Fruit fly (Drosophila melanogaster) whole organism, embryonic: ENCODE data around the gene CG43895.
A peak's percentile ranks its signal among the peaks of the same experiment; 100 is the strongest.

Experiments used
- CG10431 ChIP-seq: fragments of 200-800 bp; sonication (Bioruptor generic); optimal IDR thresholded peaks from 3 replicates; lab custom pipeline; 2018; ENCODE audit warnings: missing biosample characterization, mild to moderate bottlenecking, missing genetic modification characterization
- CG10654 ChIP-seq: fragments of 200-800 bp; sonication (Bioruptor generic); optimal IDR thresholded peaks from 2 replicates; lab custom pipeline; 2016; ENCODE audit warnings: missing biosample characterization, missing genetic modification characterization
- CG11504 ChIP-seq: fragments of 200-800 bp; sonication (Bioruptor generic); optimal IDR thresholded peaks from 3 replicates; lab custom pipeline; 2019; ENCODE audit warnings: missing biosample characterization, mild to moderate bottlenecking, missing genetic modification characterization, moderate library complexity
- CG12071 ChIP-seq: fragments of 200-800 bp; sonication (Bioruptor generic); optimal IDR thresholded peaks from 3 replicates; lab custom pipeline; 2018; ENCODE audit warnings: missing biosample characterization, mild to moderate bottlenecking, missing genetic modification characterization
- CG13424 ChIP-seq: fragments of 200-800 bp; sonication (Bioruptor generic); optimal IDR thresholded peaks from 2 replicates; lab custom pipeline; 2019; ENCODE audit warnings: missing biosample characterization, mild to moderate bottlenecking, missing genetic modification characterization, moderate library complexity
- CG14050 ChIP-seq: fragments of 200-800 bp; sonication (Bioruptor generic); IDR thresholded peaks from 3 replicates; pipeline ENCODE4 v1.3.6; 2022; ENCODE audit warnings: missing biosample characterization, missing genetic modification characterization
- CG17612 ChIP-seq: fragments of 200-800 bp; sonication (Bioruptor generic); IDR thresholded peaks from 2 replicates; pipeline ENCODE4 v1.3.6; 2022; ENCODE audit warnings: missing biosample characterization, missing genetic modification characterization
- CG3163 ChIP-seq: fragments of 200-800 bp; sonication (Bioruptor generic); optimal IDR thresholded peaks from 3 replicates; lab custom pipeline; 2016; ENCODE audit warnings: missing biosample characterization, missing genetic modification characterization
- CG3838 ChIP-seq: fragments of 200-800 bp; sonication (Bioruptor generic); optimal IDR thresholded peaks from 3 replicates; lab custom pipeline; 2016; ENCODE audit warnings: missing biosample characterization, missing genetic modification characterization
- CG3847 ChIP-seq: fragments of 200-800 bp; sonication (Bioruptor generic); IDR thresholded peaks from 2 replicates; pipeline ENCODE4 v1.3.6; 2022; ENCODE audit warnings: missing biosample characterization, missing genetic modification characterization
- CG4328 ChIP-seq: fragments of 200-800 bp; sonication (Bioruptor generic); optimal IDR thresholded peaks from 3 replicates; lab custom pipeline; 2017; ENCODE audit warnings: missing biosample characterization, missing genetic modification reagents, missing genetic modification characterization
- CG4617 ChIP-seq: fragments of 200-800 bp; sonication (Bioruptor generic); optimal IDR thresholded peaks from 3 replicates; lab custom pipeline; 2016; ENCODE audit warnings: missing biosample characterization, missing genetic modification characterization, borderline replicate concordance
- CG5953 ChIP-seq: fragments of 200-800 bp; sonication (Bioruptor generic); IDR thresholded peaks from 2 replicates; pipeline ENCODE4 v1.3.6; 2022; ENCODE audit warnings: missing biosample characterization, missing genetic modification characterization
- CG6254 ChIP-seq: fragments of 200-800 bp; sonication (Bioruptor generic); optimal IDR thresholded peaks from 3 replicates; lab custom pipeline; 2017; ENCODE audit warnings: mild to moderate bottlenecking, missing biosample characterization, missing genetic modification reagents, missing genetic modification characterization
- CG6683 ChIP-seq: fragments of 200-800 bp; sonication (Bioruptor generic); optimal IDR thresholded peaks from 2 replicates; lab custom pipeline; 2017; ENCODE audit warnings: missing biosample characterization, mild to moderate bottlenecking, missing genetic modification characterization, missing genetic modification reagents
- CG7271 ChIP-seq: fragments of 200-800 bp; sonication (Bioruptor generic); optimal IDR thresholded peaks from 2 replicates; lab custom pipeline; 2018; ENCODE audit warnings: missing biosample characterization, mild to moderate bottlenecking, missing genetic modification characterization, moderate library complexity
- CG7556 ChIP-seq: fragments of 200-800 bp; sonication (Bioruptor generic); optimal IDR thresholded peaks from 2 replicates; lab custom pipeline; 2017; ENCODE audit warnings: missing biosample characterization, mild to moderate bottlenecking, missing genetic modification characterization
- CG9797 ChIP-seq: fragments of 200-800 bp; sonication (Bioruptor generic); optimal IDR thresholded peaks from 3 replicates; lab custom pipeline; 2018; ENCODE audit warnings: missing biosample characterization, mild to moderate bottlenecking, missing genetic modification characterization
- Dbx ChIP-seq: fragments of 200-800 bp; sonication (Bioruptor generic); IDR thresholded peaks from 3 replicates; pipeline ENCODE4 v1.3.6; 2022; ENCODE audit warnings: missing biosample characterization, missing genetic modification characterization
- Dfd ChIP-seq, 2 experiments: fragments of >200 bp; optimal IDR thresholded peaks; 2 replicates each; lab custom pipeline; 2017; ENCODE audit warnings: missing biosample characterization in 2 of 2, missing genetic modification characterization in 2 of 2
- Drgx ChIP-seq: fragments of 200-800 bp; sonication (Bioruptor generic); IDR thresholded peaks from 2 replicates; pipeline ENCODE4 v1.3.6; 2022; ENCODE audit warnings: missing biosample characterization, missing genetic modification characterization
- MESR4 ChIP-seq: fragments of 200-800 bp; sonication (Bioruptor generic); optimal IDR thresholded peaks from 2 replicates; lab custom pipeline; 2018; ENCODE audit warnings: missing biosample characterization, mild to moderate bottlenecking, missing genetic modification characterization, moderate library complexity
- Meics ChIP-seq: fragments of 200-800 bp; sonication (Bioruptor generic); optimal IDR thresholded peaks from 2 replicates; lab custom pipeline; 2017; ENCODE audit warnings: missing biosample characterization, mild to moderate bottlenecking, missing genetic modification characterization
- Nf-YB ChIP-seq: fragments of 200-800 bp; sonication (Bioruptor generic); optimal IDR thresholded peaks from 3 replicates; lab custom pipeline; 2019; ENCODE audit warnings: missing biosample characterization, mild to moderate bottlenecking, missing genetic modification characterization, moderate library complexity
- Rx ChIP-seq: fragments of 200-800 bp; sonication (Bioruptor generic); IDR thresholded peaks from 2 replicates; pipeline ENCODE4 v1.3.6; 2022; ENCODE audit warnings: missing biosample characterization, missing genetic modification characterization
- Sin3A ChIP-seq: fragments of >200 bp; optimal IDR thresholded peaks from 2 replicates; lab custom pipeline; 2018
- Ssrp ChIP-seq: fragments of 200-800 bp; sonication (Bioruptor generic); optimal IDR thresholded peaks from 2 replicates; lab custom pipeline; 2018; ENCODE audit warnings: missing biosample characterization, mild to moderate bottlenecking, missing genetic modification characterization, moderate library complexity
- Xrp1 ChIP-seq: fragments of 200-800 bp; sonication (Bioruptor generic); IDR thresholded peaks from 2 replicates; pipeline ENCODE4 v1.3.6; 2022; ENCODE audit warnings: missing biosample characterization, missing genetic modification characterization
- ash1 ChIP-seq: fragments of 200-800 bp; sonication (Bioruptor generic); optimal IDR thresholded peaks from 2 replicates; lab custom pipeline; 2018; ENCODE audit warnings: missing biosample characterization, mild to moderate bottlenecking, missing genetic modification characterization
- btn ChIP-seq: fragments of 200-800 bp; sonication (Bioruptor generic); optimal IDR thresholded peaks from 2 replicates; lab custom pipeline; 2016; ENCODE audit warnings: missing biosample characterization, missing genetic modification characterization
- cas ChIP-seq: fragments of 200-800 bp; sonication (Bioruptor generic); IDR thresholded peaks from 2 replicates; pipeline ENCODE4 v1.3.6; 2022; ENCODE audit warnings: missing biosample characterization, missing genetic modification characterization
- chif ChIP-seq, 2 experiments: fragments of 200-800 bp; sonication (Bioruptor generic); optimal IDR thresholded peaks; 3 replicates each; lab custom pipeline; 2016; ENCODE audit warnings: missing biosample characterization in 2 of 2, missing genetic modification characterization in 2 of 2
- chinmo ChIP-seq: fragments of 200-800 bp; sonication (Bioruptor generic); IDR thresholded peaks from 4 replicates; pipeline ENCODE4 v1.3.6; 2022; ENCODE audit warnings: missing biosample characterization, missing genetic modification characterization; ENCODE audit not compliant: partially characterized antibody
- crp ChIP-seq, 2 experiments: fragments of 200-800 bp; sonication (Bioruptor generic); optimal IDR thresholded peaks; 2 replicates in 1 of 2; 3 replicates in 1 of 2; lab custom pipeline; 2017; ENCODE audit warnings: missing biosample characterization in 2 of 2, missing genetic modification characterization in 2 of 2, mild to moderate bottlenecking in 1 of 2, moderate library complexity in 1 of 2
- disco-r ChIP-seq: fragments of 200-800 bp; sonication (Bioruptor generic); optimal IDR thresholded peaks from 2 replicates; lab custom pipeline; 2016; ENCODE audit warnings: missing biosample characterization, missing genetic modification characterization
- emc ChIP-seq: fragments of 200-800 bp; sonication (Bioruptor generic); optimal IDR thresholded peaks from 2 replicates; lab custom pipeline; 2016; ENCODE audit warnings: missing biosample characterization, missing genetic modification characterization
- fd3F ChIP-seq: fragments of 200-800 bp; sonication (Bioruptor generic); optimal IDR thresholded peaks from 2 replicates; lab custom pipeline; 2018; ENCODE audit warnings: missing biosample characterization, mild to moderate bottlenecking, missing genetic modification characterization, moderate library complexity
- fd64A ChIP-seq: fragments of 200-800 bp; sonication (Bioruptor generic); optimal IDR thresholded peaks from 3 replicates; lab custom pipeline; 2018; ENCODE audit warnings: missing biosample characterization, mild to moderate bottlenecking, missing genetic modification characterization
- fu2 ChIP-seq: fragments of 200-800 bp; sonication (Bioruptor generic); optimal IDR thresholded peaks from 2 replicates; lab custom pipeline; 2016; ENCODE audit warnings: missing biosample characterization, missing genetic modification characterization
- gfzf ChIP-seq: fragments of 200-800 bp; sonication (Bioruptor generic); optimal IDR thresholded peaks from 2 replicates; lab custom pipeline; 2016; ENCODE audit warnings: missing biosample characterization, mild to moderate bottlenecking, missing genetic modification characterization, moderate library complexity
- hbn ChIP-seq: fragments of 200-800 bp; sonication (Bioruptor generic); IDR thresholded peaks from 2 replicates; pipeline ENCODE4 v1.3.6; 2022; ENCODE audit warnings: missing biosample characterization, missing genetic modification characterization; ENCODE audit not compliant: partially characterized antibody
- ind ChIP-seq: fragments of 200-800 bp; sonication (Bioruptor generic); optimal IDR thresholded peaks from 3 replicates; lab custom pipeline; 2016; ENCODE audit warnings: missing biosample characterization, missing genetic modification characterization
- jigr1 ChIP-seq: fragments of 200-800 bp; sonication (Bioruptor generic); IDR thresholded peaks from 3 replicates; pipeline ENCODE4 v1.3.6; 2022; ENCODE audit warnings: missing biosample characterization, missing genetic modification characterization
- kay ChIP-seq: fragments of 200-800 bp; sonication (Bioruptor generic); optimal IDR thresholded peaks from 2 replicates; lab custom pipeline; 2016; ENCODE audit warnings: missing biosample characterization, missing genetic modification characterization
- mam ChIP-seq: fragments of 200-800 bp; sonication (Bioruptor generic); optimal IDR thresholded peaks from 3 replicates; lab custom pipeline; 2016; ENCODE audit warnings: missing biosample characterization, missing genetic modification characterization
- sens ChIP-seq: fragments of 200-800 bp; sonication (Bioruptor generic); peaks from one replicate; lab custom pipeline; 2016; ENCODE audit warnings: missing biosample characterization, missing genetic modification characterization
- seq ChIP-seq: fragments of 200-800 bp; sonication (Bioruptor generic); IDR thresholded peaks from 2 replicates; pipeline ENCODE4 v1.3.6; 2022; ENCODE audit warnings: missing biosample characterization, missing genetic modification characterization
- slbo ChIP-seq: fragments of 200-800 bp; sonication (Bioruptor generic); IDR thresholded peaks from 2 replicates; pipeline ENCODE4 v1.3.6; 2022; ENCODE audit warnings: missing biosample characterization, missing genetic modification characterization
- sna ChIP-seq: fragments of 200-800 bp; sonication (Bioruptor generic); IDR thresholded peaks from 2 replicates; pipeline ENCODE4 v1.3.6; 2022; ENCODE audit warnings: missing biosample characterization, missing genetic modification characterization; ENCODE audit not compliant: partially characterized antibody
- stwl ChIP-seq: fragments of 200-800 bp; sonication (Bioruptor generic); optimal IDR thresholded peaks from 3 replicates; lab custom pipeline; 2018; ENCODE audit warnings: missing biosample characterization, mild to moderate bottlenecking, missing genetic modification characterization, moderate library complexity
- tup ChIP-seq: fragments of 200-800 bp; sonication (Bioruptor generic); optimal IDR thresholded peaks from 2 replicates; lab custom pipeline; 2016; ENCODE audit warnings: missing biosample characterization, mild to moderate bottlenecking, missing genetic modification characterization, moderate library complexity

Gene CG43895

DNA sequence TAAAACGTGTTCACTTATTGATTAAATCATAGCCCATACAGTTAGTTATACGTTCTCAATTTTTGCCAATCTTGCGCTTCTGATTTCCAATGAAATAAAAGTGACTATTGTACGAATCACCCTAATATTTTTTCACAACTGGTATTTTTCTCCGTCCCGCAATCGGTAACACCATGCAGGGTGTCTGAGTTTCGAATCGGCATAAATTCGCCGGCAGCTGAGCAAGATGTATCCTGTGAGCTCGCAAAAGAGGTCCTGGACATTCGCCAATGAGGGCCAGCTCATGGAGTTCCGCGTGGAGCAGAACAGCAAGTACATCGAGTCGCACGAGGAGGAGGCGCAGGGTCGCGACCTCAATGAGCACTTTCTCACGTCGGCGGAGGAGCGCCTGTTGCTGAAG lies 8.3 kb upstream of the CG43895 start, which contains the start of gene CycH (continued):
- TF ChIP-seq CG7271: no peak
- no peak for TF ChIP-seq Ssrp (tag; lab: Kevin White, UChicago)
- TF ChIP-seq stwl (tag; lab: Kevin White, UChicago): peak; percentile 63
- peak in 1 of 2 experiments; percentile 17 for TF ChIP-seq crp (GFP tag; optimal IDR thresholded peaks at IDR 0.05; lab: Kevin White, UChicago)
- no peak for TF ChIP-seq fd3F (GFP tag; lab: Kevin White, UChicago)
- TF ChIP-seq chinmo (GFP tag; lab: Robert Waterston, UW): no peak
- no peak for TF ChIP-seq CG7556
- TF ChIP-seq fu2 (GFP tag; lab: Kevin White, UChicago): peak; percentile 21
- TF ChIP-seq jigr1 (GFP tag; lab: Robert Waterston, UW): no peak
- TF ChIP-seq CG10654 (GFP tag; lab: Kevin White, UChicago): no peak
- peak; percentile 18; the same call in 1 of the 2 replicates for TF ChIP-seq CG3847 (GFP tag; lab: Robert Waterston, UW)
- TF ChIP-seq CG3163: peak; percentile 10
- peak; percentile 76 for TF ChIP-seq CG6254 (GFP tag; lab: Kevin White, UChicago)
- TF ChIP-seq fd64A: no peak
- TF ChIP-seq Xrp1: 0 out of 2 replicates have a peak, but pooled peaks have one; percentile 16
- peak; percentile 64 for TF ChIP-seq MESR4 (GFP tag; lab: Kevin White, UChicago)
- TF ChIP-seq chif (GFP tag; optimal IDR thresholded peaks at IDR 0.05; lab: Kevin White, UChicago): peak; percentile 13 to 37
- TF ChIP-seq CG13424 (tag; lab: Kevin White, UChicago): no peak
- TF ChIP-seq slbo (GFP tag; lab: Robert Waterston, UW): peak; percentile 59; the same call in 1 of the 2 replicates
- peak; percentile 32 for TF ChIP-seq Meics (GFP tag; lab: Kevin White, UChicago)
- no peak for TF ChIP-seq CG4328 (GFP tag; lab: Kevin White, UChicago)
- peak; percentile 79 for TF ChIP-seq gfzf (GFP tag; lab: Kevin White, UChicago)
- no peak for TF ChIP-seq hbn (GFP tag; lab: Robert Waterston, UW)
- peak; percentile 86 for TF ChIP-seq sens (GFP tag; lab: Kevin White, UChicago)
- no peak for TF ChIP-seq Nf-YB (GFP tag; lab: Kevin White, UChicago)
- no peak for TF ChIP-seq CG6683 (GFP tag; lab: Kevin White, UChicago)
- peak; percentile 71 for TF ChIP-seq CG9797
- TF ChIP-seq Dfd (GFP tag; optimal IDR thresholded peaks at IDR 0.05; lab: Kevin White, UChicago): no peak
- TF ChIP-seq tup (GFP tag; lab: Kevin White, UChicago): no peak
- no peak for TF ChIP-seq CG10431 (GFP tag; lab: Kevin White, UChicago)
- TF ChIP-seq ind (GFP tag; lab: Kevin White, UChicago): peak; percentile 1
- TF ChIP-seq CG4617 (GFP tag; lab: Kevin White, UChicago): peak; percentile 57
- no peak for TF ChIP-seq Sin3A (lab: Kevin White, UChicago)
- TF ChIP-seq ash1: no peak
- no peak for TF ChIP-seq CG3838 (GFP tag; lab: Kevin White, UChicago)
- no peak for TF ChIP-seq cas (GFP tag; lab: Robert Waterston, UW)
- TF ChIP-seq Dbx (GFP tag; lab: Robert Waterston, UW): 0 out of 3 replicates have a peak, but pooled peaks have one; percentile 27
- no peak for TF ChIP-seq kay (GFP tag; lab: Kevin White, UChicago)
- no peak for TF ChIP-seq btn (GFP tag; lab: Kevin White, UChicago)
- no peak for TF ChIP-seq CG5953 (GFP tag; lab: Robert Waterston, UW)
- no peak for TF ChIP-seq CG12071 (GFP tag; lab: Kevin White, UChicago)
- TF ChIP-seq CG11504 (tag; lab: Kevin White, UChicago): no peak
- no peak for TF ChIP-seq disco-r (GFP tag; lab: Kevin White, UChicago)
- TF ChIP-seq Drgx: peak; percentile 28; the same call in 1 of the 2 replicates
- no peak for TF ChIP-seq Rx (GFP tag; lab: Robert Waterston, UW)
- TF ChIP-seq mam (GFP tag; lab: Kevin White, UChicago): peak; percentile 48
- no peak for TF ChIP-seq emc (GFP tag; lab: Kevin White, UChicago)
- TF ChIP-seq seq: no peak
- no peak for TF ChIP-seq sna (GFP tag; lab: Robert Waterston, UW)
- no peak for TF ChIP-seq CG17612
- TF ChIP-seq CG14050 (GFP tag; lab: Robert Waterston, UW): no peak
